Worm (Caenorhabditis elegans) whole organism, L2 larva: ENCODE data around the gene C44B12.3.
A peak's percentile ranks its signal among the peaks of the same experiment; 100 is the strongest.

ENCODE experiments used
- C34F6.9 ChIP-seq: fragments of 150-350 bp; optimal IDR thresholded peaks from 2 replicates; lab custom pipeline; 2014; ENCODE audit warnings: missing biosample characterization, missing genetic modification characterization
- F13H6.1 ChIP-seq: sonication (generic microtip); optimal IDR thresholded peaks from 2 replicates; lab custom pipeline; 2016; ENCODE audit warnings: missing genetic modification characterization, missing compliant biosample characterization
- R02D3.7 ChIP-seq: fragments of 150-350 bp; optimal IDR thresholded peaks from 2 replicates; lab custom pipeline; 2014; ENCODE audit warnings: missing biosample characterization, missing genetic modification characterization
- Y55F3AM.14 ChIP-seq: fragments of 200-800 bp; sonication (Bioruptor generic); optimal IDR thresholded peaks from 2 replicates; lab custom pipeline; 2018; ENCODE audit warnings: mild to moderate bottlenecking, missing genetic modification characterization, missing compliant biosample characterization
- ZK546.5 ChIP-seq: sonication (generic microtip); optimal IDR thresholded peaks from 2 replicates; lab custom pipeline; 2017; ENCODE audit warnings: missing biosample characterization, missing genetic modification characterization
- alr-1 ChIP-seq: fragments of 150-350 bp; optimal IDR thresholded peaks from 2 replicates; lab custom pipeline; 2014; ENCODE audit warnings: missing biosample characterization, missing genetic modification characterization
- aly-2 ChIP-seq: fragments of 150-350 bp; optimal IDR thresholded peaks from 2 replicates; lab custom pipeline; 2014; ENCODE audit warnings: missing biosample characterization, missing genetic modification characterization
- ama-1 ChIP-seq: fragments of 150-350 bp; optimal IDR thresholded peaks from 2 replicates; lab custom pipeline; 2018; ENCODE audit warnings: inconsistent platforms
- blmp-1 ChIP-seq: sonication (generic microtip); optimal IDR thresholded peaks from 2 replicates; lab custom pipeline; 2017; ENCODE audit warnings: missing genetic modification characterization, mild to moderate bottlenecking, missing compliant biosample characterization, antibody characterized with exemption, moderate library complexity; ENCODE audit not compliant: insufficient read depth
- ceh-82 ChIP-seq: fragments of 150-350 bp; optimal IDR thresholded peaks from 2 replicates; lab custom pipeline; 2014; ENCODE audit warnings: missing biosample characterization, missing genetic modification characterization
- crh-2 ChIP-seq: sonication (generic microtip); optimal IDR thresholded peaks from 2 replicates; lab custom pipeline; 2017; ENCODE audit warnings: missing biosample characterization, missing genetic modification characterization
- dmd-4 ChIP-seq: sonication (generic microtip); optimal IDR thresholded peaks from 2 replicates; lab custom pipeline; 2017; ENCODE audit warnings: missing biosample characterization, missing genetic modification characterization
- egl-27 ChIP-seq: sonication (generic microtip); optimal IDR thresholded peaks from 3 replicates; lab custom pipeline; 2017; ENCODE audit warnings: missing biosample characterization, missing genetic modification reagents, missing genetic modification characterization
- elt-1 ChIP-seq: fragments of 150-350 bp; optimal IDR thresholded peaks from 2 replicates; lab custom pipeline; 2014; ENCODE audit warnings: missing biosample characterization, missing genetic modification characterization
- fos-1 ChIP-seq: fragments of 150-350 bp; optimal IDR thresholded peaks from 2 replicates; lab custom pipeline; 2014; ENCODE audit warnings: missing biosample characterization, missing genetic modification characterization
- gmeb-1 ChIP-seq: fragments of 150-350 bp; optimal IDR thresholded peaks from 2 replicates; lab custom pipeline; 2014; ENCODE audit warnings: missing biosample characterization, missing genetic modification characterization
- lin-11 ChIP-seq: fragments of 150-350 bp; sonication (generic microtip); optimal IDR thresholded peaks from 2 replicates; lab custom pipeline; 2014; ENCODE audit warnings: missing biosample characterization, missing genetic modification characterization, inconsistent platforms, mixed read lengths
- lin-13 ChIP-seq: fragments of 150-350 bp; optimal IDR thresholded peaks from 2 replicates; lab custom pipeline; 2014; ENCODE audit warnings: missing biosample characterization, missing genetic modification reagents, missing genetic modification characterization
- lin-39 ChIP-seq: fragments of 150-350 bp; optimal IDR thresholded peaks from 2 replicates; lab custom pipeline; 2014; ENCODE audit warnings: missing biosample characterization, missing genetic modification reagents, missing genetic modification characterization
- lsy-2 ChIP-seq, 2 experiments: fragments of 150-350 bp in 1 of 2; sonication (generic microtip) in 1 of 2; optimal IDR thresholded peaks; 2 replicates each; lab custom pipeline; 2014 to 2017; ENCODE audit warnings: missing biosample characterization in 2 of 2, missing genetic modification characterization in 2 of 2
- mab-5 ChIP-seq: fragments of 150-350 bp; optimal IDR thresholded peaks from 2 replicates; lab custom pipeline; 2014; ENCODE audit warnings: missing biosample characterization, missing genetic modification characterization
- mbf-1 ChIP-seq: sonication (generic microtip); optimal IDR thresholded peaks from 2 replicates; lab custom pipeline; 2017; ENCODE audit warnings: missing biosample characterization, missing genetic modification characterization
- nhr-10 ChIP-seq: sonication (generic microtip); optimal IDR thresholded peaks from 2 replicates; lab custom pipeline; 2017; ENCODE audit warnings: missing biosample characterization, missing genetic modification characterization
- nhr-11 ChIP-seq: fragments of 150-350 bp; optimal IDR thresholded peaks from 2 replicates; lab custom pipeline; 2014; ENCODE audit warnings: missing biosample characterization, missing genetic modification characterization
- nhr-12 ChIP-seq: fragments of 150-350 bp; optimal IDR thresholded peaks from 2 replicates; lab custom pipeline; 2014; ENCODE audit warnings: missing biosample characterization, missing genetic modification characterization
- nhr-129 ChIP-seq: fragments of 150-350 bp; optimal IDR thresholded peaks from 2 replicates; lab custom pipeline; 2014; ENCODE audit warnings: missing biosample characterization, missing genetic modification characterization
- nhr-21 ChIP-seq: fragments of 150-350 bp; optimal IDR thresholded peaks from 2 replicates; lab custom pipeline; 2014; ENCODE audit warnings: missing biosample characterization, missing genetic modification characterization
- nhr-23 ChIP-seq: fragments of 150-350 bp; optimal IDR thresholded peaks from 2 replicates; lab custom pipeline; 2014; ENCODE audit warnings: missing biosample characterization, missing genetic modification reagents, missing genetic modification characterization
- nhr-237 ChIP-seq: fragments of 150-350 bp; optimal IDR thresholded peaks from 2 replicates; lab custom pipeline; 2014; ENCODE audit warnings: missing biosample characterization, missing genetic modification characterization
- nhr-25 ChIP-seq: fragments of 150-350 bp; sonication (generic microtip); optimal IDR thresholded peaks from 3 replicates; lab custom pipeline; 2014; ENCODE audit warnings: missing biosample characterization, missing genetic modification characterization
- nhr-6 ChIP-seq: fragments of 150-350 bp; optimal IDR thresholded peaks from 2 replicates; lab custom pipeline; 2014; ENCODE audit warnings: missing biosample characterization, missing genetic modification characterization
- peb-1 ChIP-seq: fragments of 150-350 bp; optimal IDR thresholded peaks from 2 replicates; lab custom pipeline; 2014; ENCODE audit warnings: missing biosample characterization, missing genetic modification characterization
- sem-4 ChIP-seq: fragments of 150-350 bp; optimal IDR thresholded peaks from 2 replicates; lab custom pipeline; 2014; ENCODE audit warnings: missing biosample characterization, missing genetic modification reagents, missing genetic modification characterization
- skn-1 ChIP-seq: sonication (generic microtip); optimal IDR thresholded peaks from 2 replicates; lab custom pipeline; 2017; ENCODE audit warnings: missing biosample characterization, missing genetic modification characterization
- sma-3 ChIP-seq: sonication (generic microtip); optimal IDR thresholded peaks from 2 replicates; lab custom pipeline; 2016; ENCODE audit warnings: missing genetic modification reagents, missing genetic modification characterization, missing compliant biosample characterization
- sma-9 ChIP-seq, 2 experiments: fragments of 150-350 bp in 1 of 2; sonication (generic microtip) in 1 of 2; optimal IDR thresholded peaks; 2 replicates each; lab custom pipeline; 2014 to 2016; ENCODE audit warnings: missing genetic modification characterization in 2 of 2, mild to moderate bottlenecking in 1 of 2, missing biosample characterization in 1 of 2, missing compliant biosample characterization in 1 of 2, missing genetic modification reagents in 1 of 2, moderate library complexity in 1 of 2
- snpc-4 ChIP-seq: fragments of 150-350 bp; optimal IDR thresholded peaks from 2 replicates; lab custom pipeline; 2014; ENCODE audit warnings: missing biosample characterization, missing genetic modification characterization
- unc-39 ChIP-seq: fragments of 150-350 bp; optimal IDR thresholded peaks from 2 replicates; lab custom pipeline; 2014; ENCODE audit warnings: missing biosample characterization, missing genetic modification characterization
- unc-55 ChIP-seq: fragments of 150-350 bp; sonication (generic microtip); optimal IDR thresholded peaks from 3 replicates; lab custom pipeline; 2014; ENCODE audit warnings: missing biosample characterization, missing genetic modification reagents, missing genetic modification characterization
- unc-62 ChIP-seq: fragments of 150-350 bp; optimal IDR thresholded peaks from 2 replicates; lab custom pipeline; 2014; ENCODE audit warnings: missing biosample characterization, missing genetic modification reagents, missing genetic modification characterization
- zag-1 ChIP-seq: fragments of 150-350 bp; optimal IDR thresholded peaks from 2 replicates; lab custom pipeline; 2014; ENCODE audit warnings: missing biosample characterization, missing genetic modification characterization
- ztf-1 ChIP-seq: fragments of 200-800 bp; sonication (Bioruptor generic); conservative IDR thresholded peaks from 2 replicates; pipeline ENCODE4 v1.3.6; 2022; ENCODE audit warnings: missing genetic modification characterization, missing compliant biosample characterization
- ztf-11 ChIP-seq: sonication (generic microtip); optimal IDR thresholded peaks from 2 replicates; lab custom pipeline; 2017; ENCODE audit warnings: missing biosample characterization, missing genetic modification characterization
- ztf-4 ChIP-seq: fragments of 150-350 bp; optimal IDR thresholded peaks from 2 replicates; lab custom pipeline; 2014; ENCODE audit warnings: missing biosample characterization, missing genetic modification characterization

C44B12.3 gene

ce11 chrIV:1104518-1104917, at the start of gene C44B12.3, which contains the start of gene C44B12.9:
TSS of gene C44B12.3 (plus strand) at chrIV:1104766.
TSS of gene C44B12.9 (minus strand) at chrIV:1104618.
- TF ChIP-seq nhr-25 (tag; lab: Kevin White, UChicago), result no peak
- TF ChIP-seq snpc-4, result no peak
- no peak for TF ChIP-seq nhr-237 (tag; lab: Kevin White, UChicago)
- no peak for TF ChIP-seq F13H6.1 (tag; lab: Kevin White, UChicago)
- no peak for TF ChIP-seq nhr-12 (tag; lab: Kevin White, UChicago)
- TF ChIP-seq lin-13 (GFP tag; lab: Kevin White, UChicago), result no peak
- no peak for TF ChIP-seq lin-11 (tag; lab: Kevin White, UChicago)
- TF ChIP-seq lin-39, result no peak
- TF ChIP-seq sma-9 (GFP tag; optimal IDR thresholded peaks at IDR 0.05; lab: Kevin White, UChicago), result no peak
- TF ChIP-seq sma-9 (tag; optimal IDR thresholded peaks at IDR 0.05; lab: Kevin White, UChicago), result no peak
- no peak for TF ChIP-seq Y55F3AM.14 (GFP tag; lab: Kevin White, UChicago)
- TF ChIP-seq mbf-1 (tag; lab: Kevin White, UChicago), result no peak
- no peak for TF ChIP-seq nhr-10
- no peak for TF ChIP-seq mab-5 (tag; lab: Kevin White, UChicago)
- no peak for TF ChIP-seq dmd-4 (tag; lab: Kevin White, UChicago)
- no peak for TF ChIP-seq C34F6.9 (tag; lab: Kevin White, UChicago)
- TF ChIP-seq nhr-6 (tag; lab: Kevin White, UChicago), result no peak

- TF ChIP-seq zag-1 (tag; lab: Kevin White, UChicago) (no peak), sem-4 (tag; lab: Kevin White, UChicago) (no peak), blmp-1 (tag; lab: Kevin White, UChicago) (no peak), mbf-1 (tag; lab: Kevin White, UChicago) (no peak), nhr-23 (tag; lab: Kevin White, UChicago) (no peak), ZK546.5 (no peak), ztf-1 (GFP tag; lab: Robert Waterston, UW) (no peak), nhr-12 (tag; lab: Kevin White, UChicago) (no peak), lin-13 (GFP tag; lab: Kevin White, UChicago) (no peak), unc-62 (no peak), lin-11 (tag; lab: Kevin White, UChicago) (no peak), ama-1 (lab: Kevin White, UChicago) (no peak), C34F6.9 (tag; lab: Kevin White, UChicago) (no peak), Y55F3AM.14 (GFP tag; lab: Kevin White, UChicago) (no peak), unc-39 (tag; lab: Kevin White, UChicago) (no peak), nhr-237 (tag; lab: Kevin White, UChicago) (no peak), alr-1 (tag; lab: Kevin White, UChicago) (no peak), elt-1 (tag; lab: Kevin White, UChicago) (no peak), nhr-129 (no peak), aly-2 (tag; lab: Kevin White, UChicago) (no peak)
Observed at ce11 chrIV:1055734-1056133, 48.8 kb upstream of the C44B12.3 start.

- TF ChIP-seq ztf-4, result no peak
- no peak for TF ChIP-seq nhr-129
- no peak for TF ChIP-seq nhr-23 (tag; lab: Kevin White, UChicago)
- TF ChIP-seq skn-1 (tag; lab: Kevin White, UChicago), result no peak
- TF ChIP-seq sem-4 (tag; lab: Kevin White, UChicago), result no peak
- no peak for TF ChIP-seq zag-1 (tag; lab: Kevin White, UChicago)
- no peak for TF ChIP-seq nhr-6 (tag; lab: Kevin White, UChicago)
- no peak for TF ChIP-seq sma-9 (GFP tag; optimal IDR thresholded peaks at IDR 0.05; lab: Kevin White, UChicago)
- no peak for TF ChIP-seq sma-9 (tag; optimal IDR thresholded peaks at IDR 0.05; lab: Kevin White, UChicago)
- TF ChIP-seq nhr-11 (tag; lab: Kevin White, UChicago), result no peak
- no peak for TF ChIP-seq ceh-82
- no peak for TF ChIP-seq lin-11 (tag; lab: Kevin White, UChicago)
- no peak for TF ChIP-seq nhr-237 (tag; lab: Kevin White, UChicago)
- TF ChIP-seq peb-1 (tag; lab: Kevin White, UChicago), result no peak
- TF ChIP-seq mab-5 (tag; lab: Kevin White, UChicago), result no peak
- no peak for TF ChIP-seq alr-1 (tag; lab: Kevin White, UChicago)
- TF ChIP-seq nhr-10, result no peak
- TF ChIP-seq C34F6.9 (tag; lab: Kevin White, UChicago), result peak; percentile 45
- no peak for TF ChIP-seq blmp-1 (tag; lab: Kevin White, UChicago)
- no peak for TF ChIP-seq fos-1 (tag; lab: Kevin White, UChicago)
- TF ChIP-seq unc-55, result peak; percentile 68
- TF ChIP-seq egl-27, result no peak
- peak; percentile 48 for TF ChIP-seq nhr-25 (tag; lab: Kevin White, UChicago)
- TF ChIP-seq sma-3 (GFP tag; lab: Kevin White, UChicago), result peak; percentile 48
- no peak for TF ChIP-seq ztf-11 (tag; lab: Kevin White, UChicago)
- TF ChIP-seq lin-13 (GFP tag; lab: Kevin White, UChicago), result peak; percentile 5
- TF ChIP-seq ama-1 (lab: Kevin White, UChicago), result no peak
- no peak for TF ChIP-seq ztf-1 (GFP tag; lab: Robert Waterston, UW)
- no peak for TF ChIP-seq nhr-21 (tag; lab: Kevin White, UChicago)
- peak; percentile 26 for TF ChIP-seq crh-2
- peak; percentile 9 to 75 for TF ChIP-seq lsy-2 (tag; optimal IDR thresholded peaks at IDR 0.05; lab: Kevin White, UChicago)
- TF ChIP-seq gmeb-1 (tag; lab: Kevin White, UChicago), result peak; percentile 63
- no peak for TF ChIP-seq lin-39
- TF ChIP-seq R02D3.7 (tag; lab: Kevin White, UChicago), result peak; percentile 90
Observed at ce11 chrIV:1056263-1056942, 48.2 kb upstream of the C44B12.3 start, which contains the start of the genes Y55F3AM.13 and mrps-25. TSS of gene Y55F3AM.13 (minus strand) at chrIV:1056313. TSS of gene mrps-25 (plus strand) at chrIV:1056892.
